Worm (Caenorhabditis elegans) whole organism, midembryonic: Measurements from ENCODE around the gene C46H3.2.
A peak's percentile ranks its signal among the peaks of the same experiment; 100 is the strongest.

Experiments
- T22C8.4 ChIP-seq: fragments of 200-800 bp; sonication (Bioruptor generic); IDR thresholded peaks from 2 replicates; pipeline ENCODE4 v1.3.6; 2022; ENCODE audit warnings: missing genetic modification characterization, missing compliant biosample characterization
- cog-1 ChIP-seq: sonication (generic microtip); optimal IDR thresholded peaks from 2 replicates; lab custom pipeline; 2016; ENCODE audit warnings: missing genetic modification characterization, missing compliant biosample characterization
- flt-1 ChIP-seq: fragments of 200-800 bp; sonication (Bioruptor generic); IDR thresholded peaks from 2 replicates; pipeline ENCODE4 v1.3.6; 2022; ENCODE audit warnings: missing genetic modification characterization, missing compliant biosample characterization
- klf-2 ChIP-seq: fragments of 200-800 bp; sonication (Bioruptor generic); conservative IDR thresholded peaks from 2 replicates; pipeline ENCODE4 v1.3.6; 2022; ENCODE audit warnings: missing genetic modification reagents, missing genetic modification characterization, missing compliant biosample characterization
- med-1 ChIP-seq: sonication (generic microtip); optimal IDR thresholded peaks from 2 replicates; lab custom pipeline; 2017; ENCODE audit warnings: missing genetic modification characterization, mild to moderate bottlenecking, missing compliant biosample characterization, antibody characterized with exemption, missing genetic modification reagents; ENCODE audit not compliant: insufficient read depth
- ref-1 ChIP-seq: fragments of 200-800 bp; sonication (Bioruptor generic); conservative IDR thresholded peaks from 2 replicates; pipeline ENCODE4 v1.3.6; 2022; ENCODE audit warnings: missing genetic modification reagents, missing genetic modification characterization, missing compliant biosample characterization
- tab-1 ChIP-seq: fragments of 200-800 bp; sonication (Bioruptor generic); IDR thresholded peaks from 2 replicates; pipeline ENCODE4 v1.3.6; 2022; ENCODE audit warnings: missing genetic modification characterization, missing compliant biosample characterization
- ztf-23 ChIP-seq: fragments of 200-800 bp; sonication (Bioruptor generic); IDR thresholded peaks from 2 replicates; pipeline ENCODE4 v1.3.6; 2022; ENCODE audit warnings: missing genetic modification reagents, missing genetic modification characterization, missing compliant biosample characterization
- ztf-29 ChIP-seq: fragments of 200-800 bp; sonication (Bioruptor generic); IDR thresholded peaks from 2 replicates; pipeline ENCODE4 v1.3.6; 2022; ENCODE audit warnings: missing genetic modification reagents, missing genetic modification characterization, missing compliant biosample characterization

C46H3.2 gene

ce11 chrX:1202638-1203037, 27.9 kb downstream of the C46H3.2 start:
- TF ChIP-seq cog-1 (tag; lab: Kevin White, UChicago): no peak
- no peak for TF ChIP-seq klf-2 (GFP tag; lab: Robert Waterston, UW)
- no peak for TF ChIP-seq ztf-23 (GFP tag; lab: Robert Waterston, UW)
- TF ChIP-seq med-1: no peak
- no peak for TF ChIP-seq ref-1 (GFP tag; lab: Robert Waterston, UW)
- TF ChIP-seq flt-1: no peak
- no peak for TF ChIP-seq T22C8.4 (GFP tag; lab: Robert Waterston, UW)
- no peak for TF ChIP-seq ztf-29 (GFP tag; lab: Robert Waterston, UW)
- no peak for TF ChIP-seq tab-1

ce11 chrX:1195178-1195750, 35.3 kb downstream of the C46H3.2 start:
- 0 out of 2 replicates have a peak, but pooled peaks have one; percentile 7 for TF ChIP-seq klf-2 (GFP tag; lab: Robert Waterston, UW)

ce11 chrX:1192848-1193247, 37.7 kb downstream of the C46H3.2 start, which contains the start of gene T13G4.1:
Gene T13G4.1 (plus strand): TSS chrX:1193148.
- TF ChIP-seq klf-2 (GFP tag; lab: Robert Waterston, UW) (no peak), ref-1 (GFP tag; lab: Robert Waterston, UW) (no peak), med-1 (no peak), ztf-23 (GFP tag; lab: Robert Waterston, UW) (no peak), ztf-29 (GFP tag; lab: Robert Waterston, UW) (no peak), cog-1 (tag; lab: Kevin White, UChicago) (no peak), T22C8.4 (GFP tag; lab: Robert Waterston, UW) (no peak), tab-1 (no peak), flt-1 (no peak)

ce11 chrX:1191582-1191981, 39.0 kb downstream of the C46H3.2 start, which contains the start of gene T13G4.4:
Gene T13G4.4 (minus strand): TSS chrX:1191678.
- no peak for TF ChIP-seq ref-1 (GFP tag; lab: Robert Waterston, UW)
- no peak for TF ChIP-seq ztf-23 (GFP tag; lab: Robert Waterston, UW)
- peak; percentile 3 for TF ChIP-seq cog-1 (tag; lab: Kevin White, UChicago)

ce11 chrX:1185474-1185873, 45.1 kb downstream of the C46H3.2 start:
- no peak for TF ChIP-seq ref-1 (GFP tag; lab: Robert Waterston, UW)

ce11 chrX:1183985-1184384, 46.6 kb downstream of the C46H3.2 start:
- TF ChIP-seq T22C8.4 (GFP tag; lab: Robert Waterston, UW) (no peak), tab-1 (no peak), med-1 (no peak), ztf-23 (GFP tag; lab: Robert Waterston, UW) (no peak), flt-1 (no peak), cog-1 (tag; lab: Kevin White, UChicago) (no peak), ref-1 (GFP tag; lab: Robert Waterston, UW) (no peak), klf-2 (GFP tag; lab: Robert Waterston, UW) (no peak), ztf-29 (GFP tag; lab: Robert Waterston, UW) (no peak)

ce11 chrX:1183258-1183657, 47.3 kb downstream of the C46H3.2 start:
- TF ChIP-seq klf-2 (GFP tag; lab: Robert Waterston, UW) (no peak), T22C8.4 (GFP tag; lab: Robert Waterston, UW) (no peak), cog-1 (tag; lab: Kevin White, UChicago) (no peak), ztf-23 (GFP tag; lab: Robert Waterston, UW) (no peak)

- TF ChIP-seq flt-1: no peak
- TF ChIP-seq T22C8.4 (GFP tag; lab: Robert Waterston, UW): no peak
- TF ChIP-seq ref-1 (GFP tag; lab: Robert Waterston, UW): no peak
- TF ChIP-seq tab-1: no peak
- TF ChIP-seq cog-1 (tag; lab: Kevin White, UChicago): no peak
- no peak for TF ChIP-seq klf-2 (GFP tag; lab: Robert Waterston, UW)
- no peak for TF ChIP-seq ztf-29 (GFP tag; lab: Robert Waterston, UW)
- TF ChIP-seq med-1: no peak
- TF ChIP-seq ztf-23 (GFP tag; lab: Robert Waterston, UW): no peak
Measured at ce11 chrX:1181271-1181958, 49.1 kb downstream of the C46H3.2 start.

ce11 chrX:1179984-1180383, 50.6 kb downstream of the C46H3.2 start, which contains the start of gene hot-8:
Gene hot-8 (plus strand): TSS chrX:1180284.
- no peak for TF ChIP-seq ref-1 (GFP tag; lab: Robert Waterston, UW)
- TF ChIP-seq flt-1: no peak
- TF ChIP-seq klf-2 (GFP tag; lab: Robert Waterston, UW): no peak
- no peak for TF ChIP-seq ztf-29 (GFP tag; lab: Robert Waterston, UW)
- TF ChIP-seq T22C8.4 (GFP tag; lab: Robert Waterston, UW): no peak
- TF ChIP-seq cog-1 (tag; lab: Kevin White, UChicago): no peak
- no peak for TF ChIP-seq med-1
- TF ChIP-seq ztf-23 (GFP tag; lab: Robert Waterston, UW): no peak
- TF ChIP-seq tab-1: no peak

- TF ChIP-seq flt-1: no peak
- no peak for TF ChIP-seq cog-1 (tag; lab: Kevin White, UChicago)
- no peak for TF ChIP-seq klf-2 (GFP tag; lab: Robert Waterston, UW)
- no peak for TF ChIP-seq tab-1
- no peak for TF ChIP-seq ref-1 (GFP tag; lab: Robert Waterston, UW)
- no peak for TF ChIP-seq ztf-29 (GFP tag; lab: Robert Waterston, UW)
- no peak for TF ChIP-seq T22C8.4 (GFP tag; lab: Robert Waterston, UW)
- no peak for TF ChIP-seq ztf-23 (GFP tag; lab: Robert Waterston, UW)
- TF ChIP-seq med-1: no peak
Measured at ce11 chrX:1172024-1172423, 58.5 kb downstream of the C46H3.2 start.
